Worm (Caenorhabditis elegans): ENCODE measurements around the gene gcy-22.

gcy-22 gene

DNA sequence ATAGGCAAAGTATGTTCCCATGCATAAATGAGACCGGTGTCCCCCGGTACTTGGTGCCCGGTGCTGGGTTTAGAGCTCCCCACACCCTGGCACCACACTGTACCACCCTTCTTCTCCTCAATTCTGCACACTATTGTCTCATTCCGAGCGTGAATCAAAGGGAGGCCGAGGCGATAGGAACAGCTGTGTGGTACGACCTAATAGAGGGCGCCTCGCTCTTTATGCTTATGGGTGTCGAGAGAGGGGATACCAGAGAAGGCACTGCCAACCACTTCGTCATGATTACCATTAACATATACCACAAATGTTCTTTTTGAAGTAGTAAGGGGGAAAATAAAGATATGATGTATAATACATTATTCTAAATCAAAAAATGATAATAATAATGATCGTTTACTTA lies 45.8 kb upstream of the gcy-22 start:
- no peak for TF ChIP-seq dmd-4 (tag; optimal IDR thresholded peaks at IDR 0.05)
- no peak for TF ChIP-seq ztf-4 (tag; optimal IDR thresholded peaks at IDR 0.05)
- no peak for TF ChIP-seq crh-2 (tag; optimal IDR thresholded peaks at IDR 0.05)
- TF ChIP-seq unc-39 (tag; optimal IDR thresholded peaks at IDR 0.05), result no peak
- TF ChIP-seq Y55F3AM.14 (GFP tag; optimal IDR thresholded peaks at IDR 0.05), result no peak
- no peak for TF ChIP-seq lin-39 (tag; optimal IDR thresholded peaks at IDR 0.05)
- TF ChIP-seq mab-5 (tag; optimal IDR thresholded peaks at IDR 0.05), result no peak
- TF ChIP-seq mdl-1 (tag; optimal IDR thresholded peaks at IDR 0.05), result no peak
- TF ChIP-seq ZK546.5 (tag; optimal IDR thresholded peaks at IDR 0.05), result no peak
- TF ChIP-seq nhr-11 (tag; optimal IDR thresholded peaks at IDR 0.05), result no peak
- TF ChIP-seq ama-1 (optimal IDR thresholded peaks at IDR 0.05), result no peak
- TF ChIP-seq F13H6.1 (tag; optimal IDR thresholded peaks at IDR 0.05), result no peak
- TF ChIP-seq nhr-21 (tag; optimal IDR thresholded peaks at IDR 0.05), result no peak
- TF ChIP-seq lin-13 (GFP tag; optimal IDR thresholded peaks at IDR 0.05), result no peak
- TF ChIP-seq egl-27 (tag; optimal IDR thresholded peaks at IDR 0.05), result no peak
- TF ChIP-seq skn-1 (tag; optimal IDR thresholded peaks at IDR 0.05), result no peak

DNA sequence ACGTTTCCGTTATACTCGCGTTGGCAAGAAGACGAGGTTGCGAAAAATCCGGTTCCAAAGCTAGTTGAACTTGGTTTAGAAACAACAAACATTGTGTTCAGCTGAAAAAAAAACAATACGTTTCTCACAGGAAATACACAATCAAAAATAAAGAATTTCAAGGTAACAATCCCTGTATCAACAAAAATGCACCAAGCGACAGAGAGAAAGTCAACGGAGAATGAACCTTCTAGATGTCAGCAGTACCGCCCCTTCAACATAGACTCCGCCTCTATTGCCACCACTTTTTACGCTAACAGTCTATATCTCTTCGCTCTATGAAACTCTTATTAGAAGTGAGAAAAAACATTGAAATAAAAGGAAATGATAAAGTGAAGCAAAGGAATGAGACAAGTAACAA lies 43.5 kb upstream of the gcy-22 start, which contains the start of gene F31D4.8:
TSS of gene F31D4.8 (minus strand) at position 101 of the 400 bp plus-strand sequence.
- TF ChIP-seq ceh-16 (tag; optimal IDR thresholded peaks at IDR 0.05), result no peak
- no peak for TF ChIP-seq fos-1 (tag; optimal IDR thresholded peaks at IDR 0.05)
- TF ChIP-seq sma-3 (GFP tag; optimal IDR thresholded peaks at IDR 0.05), result no peak
- no peak for TF ChIP-seq nhr-77 (tag; optimal IDR thresholded peaks at IDR 0.05)
- no peak for TF ChIP-seq Y55F3AM.14 (GFP tag; optimal IDR thresholded peaks at IDR 0.05)
- no peak for TF ChIP-seq ama-1 (optimal IDR thresholded peaks at IDR 0.05)
- no peak for TF ChIP-seq crh-2 (tag; optimal IDR thresholded peaks at IDR 0.05)
- no peak for TF ChIP-seq aly-2 (tag; optimal IDR thresholded peaks at IDR 0.05)
- TF ChIP-seq mdl-1 (tag; optimal IDR thresholded peaks at IDR 0.05), result no peak

DNA sequence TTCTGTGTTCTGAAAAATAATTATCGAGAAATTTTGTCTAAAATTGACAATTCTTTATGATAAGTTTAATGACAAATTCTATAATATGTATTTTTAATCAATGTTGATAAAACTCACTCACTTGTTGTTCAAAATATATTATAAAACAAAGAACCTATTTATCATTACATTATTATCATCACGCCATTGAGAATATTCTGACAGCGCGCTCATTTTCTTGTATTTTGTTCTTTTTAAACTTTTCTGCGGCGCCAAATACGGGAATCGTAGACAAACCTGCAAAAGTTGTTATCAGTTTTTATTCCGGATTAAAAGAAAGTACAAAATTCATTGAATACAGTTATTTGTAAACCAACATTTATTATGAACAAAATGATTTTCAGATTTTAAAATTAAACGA lies 41.5 kb upstream of the gcy-22 start:
- TF ChIP-seq fos-1 (tag; optimal IDR thresholded peaks at IDR 0.05), result peak; percentile 53
- no peak for TF ChIP-seq peb-1 (tag; optimal IDR thresholded peaks at IDR 0.05)

DNA sequence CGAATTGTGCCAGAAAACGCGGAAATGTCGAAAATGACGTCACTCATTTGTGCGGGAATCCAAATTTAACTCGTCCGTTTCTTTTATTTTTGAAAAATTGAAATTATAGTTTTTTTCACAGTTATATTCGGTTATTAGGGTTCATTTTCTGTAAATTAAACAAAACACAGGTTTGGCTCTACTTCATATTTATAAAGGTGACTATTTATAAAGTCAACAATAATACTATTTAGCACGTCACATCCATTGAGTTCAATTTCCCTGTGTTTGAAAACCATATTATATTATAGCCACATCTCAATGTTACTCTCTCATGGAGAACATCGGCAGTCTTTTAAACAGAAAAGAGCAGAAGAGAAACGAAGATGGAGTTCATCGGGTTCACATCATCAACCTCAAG lies 37.8 kb upstream of the gcy-22 start, which contains the start of gene twk-35:
TSS of gene twk-35 (plus strand) at position 301 of the 400 bp plus-strand sequence.
- TF ChIP-seq unc-55 (GFP tag; optimal IDR thresholded peaks at IDR 0.05) (no peak), egl-27 (tag; optimal IDR thresholded peaks at IDR 0.05) (no peak), mab-5 (tag; optimal IDR thresholded peaks at IDR 0.05) (no peak), elt-1 (tag; optimal IDR thresholded peaks at IDR 0.05) (no peak), alr-1 (tag; optimal IDR thresholded peaks at IDR 0.05) (no peak), ZK546.5 (tag; optimal IDR thresholded peaks at IDR 0.05) (no peak), nhr-25 (tag; optimal IDR thresholded peaks at IDR 0.05) (no peak), mbf-1 (tag; optimal IDR thresholded peaks at IDR 0.05) (no peak), sem-4 (tag; optimal IDR thresholded peaks at IDR 0.05) (no peak), F13H6.1 (tag; optimal IDR thresholded peaks at IDR 0.05) (no peak), nhr-77 (tag; optimal IDR thresholded peaks at IDR 0.05) (no peak), nhr-12 (tag; optimal IDR thresholded peaks at IDR 0.05) (no peak), peb-1 (tag; optimal IDR thresholded peaks at IDR 0.05) (no peak), sma-3 (GFP tag; optimal IDR thresholded peaks at IDR 0.05) (no peak), skn-1 (tag; optimal IDR thresholded peaks at IDR 0.05) (no peak), zag-1 (tag; optimal IDR thresholded peaks at IDR 0.05) (no peak)

DNA sequence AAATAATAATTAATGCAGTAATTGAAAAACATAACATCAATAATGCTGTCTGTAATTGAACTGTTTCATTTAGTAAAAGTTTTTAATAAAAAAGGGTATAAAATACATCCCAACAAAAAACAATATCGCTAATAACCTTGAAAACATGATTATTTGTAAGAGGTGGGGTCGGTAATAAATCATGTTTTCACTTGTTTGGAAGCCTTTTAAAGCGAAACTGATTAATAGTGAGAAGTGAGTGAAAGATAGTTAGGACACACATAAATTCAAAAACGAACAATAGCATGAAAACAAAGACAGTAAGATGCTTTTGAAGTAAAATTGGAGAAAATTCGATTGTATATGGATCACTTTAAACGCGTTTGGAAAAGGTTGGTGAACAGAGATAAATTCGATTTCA lies 36.2 kb upstream of the gcy-22 start, which contains the start of gene try-4:
TSS of gene try-4 (minus strand) at position 74 of the 400 bp plus-strand sequence.
- TF ChIP-seq blmp-1 (tag; optimal IDR thresholded peaks at IDR 0.05; ENCODE audit: insufficient read depth) (peak; percentile 90), skn-1 (tag; optimal IDR thresholded peaks at IDR 0.05) (no peak), nhr-25 (tag; optimal IDR thresholded peaks at IDR 0.05) (peak; percentile 46)

DNA sequence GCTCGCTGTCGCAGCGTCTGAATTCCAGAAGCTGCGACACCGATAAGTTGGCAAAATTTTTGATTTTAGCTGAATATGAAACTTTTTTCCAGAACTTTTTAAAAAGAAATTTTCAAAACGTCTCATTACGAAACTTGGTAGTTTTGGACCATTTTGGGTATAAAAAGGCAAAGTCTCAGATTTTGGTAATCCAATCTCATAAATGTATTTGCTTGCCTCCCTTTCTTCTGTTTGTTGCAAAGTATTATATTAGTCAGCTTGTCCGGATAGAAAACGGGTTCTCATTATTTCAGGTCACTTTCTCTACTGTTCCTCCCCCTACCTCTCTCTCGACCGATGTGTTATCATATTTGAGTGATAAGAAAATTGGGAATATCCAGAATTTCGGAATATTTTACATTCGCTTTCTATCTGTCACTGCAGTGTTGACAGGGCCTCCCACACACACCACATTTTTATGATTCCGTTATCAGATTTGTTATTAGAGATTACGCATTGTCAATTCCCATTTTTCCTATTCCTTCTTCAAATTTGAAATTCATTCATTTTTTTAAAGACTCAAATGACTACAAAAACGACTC lies 28.8 kb upstream of the gcy-22 start, which contains the start of gene F31D4.5:
TSS of gene F31D4.5 (plus strand) at position 491 of the 581 bp plus-strand sequence.
- TF ChIP-seq lin-39 (tag; optimal IDR thresholded peaks at IDR 0.05) (no peak), sma-3 (GFP tag; optimal IDR thresholded peaks at IDR 0.05) (no peak), ZK546.5 (tag; optimal IDR thresholded peaks at IDR 0.05) (no peak), skn-1 (tag; optimal IDR thresholded peaks at IDR 0.05) (no peak), elt-3 (tag; optimal IDR thresholded peaks at IDR 0.05) (no peak), ztf-11 (tag; optimal IDR thresholded peaks at IDR 0.05) (no peak), egl-27 (tag; optimal IDR thresholded peaks at IDR 0.05) (no peak)

Data from whole organism, L2 larva.